Worm (Caenorhabditis elegans) whole organism, L1 larva: ENCODE data around the gene umps-1.
A peak's percentile ranks its signal among the peaks of the same experiment; 100 is the strongest.

Source experiments
- C16A3.4 ChIP-seq: fragments of 150-350 bp; optimal IDR thresholded peaks from 2 replicates; lab custom pipeline; 2014; ENCODE audit warnings: missing biosample characterization, missing genetic modification characterization
- F16B12.6 ChIP-seq: fragments of 150-350 bp; optimal IDR thresholded peaks from 2 replicates; lab custom pipeline; 2014; ENCODE audit warnings: missing biosample characterization, missing genetic modification characterization
- Y116A8C.19 ChIP-seq: sonication (generic microtip); optimal IDR thresholded peaks from 2 replicates; lab custom pipeline; 2016; ENCODE audit warnings: missing compliant biosample characterization, missing genetic modification characterization, borderline replicate concordance
- aha-1 ChIP-seq: fragments of 150-350 bp; optimal IDR thresholded peaks from 2 replicates; lab custom pipeline; 2014; ENCODE audit warnings: missing biosample characterization, missing genetic modification characterization
- alr-1 ChIP-seq: fragments of 200-800 bp; sonication (Bioruptor generic); optimal IDR thresholded peaks from 2 replicates; lab custom pipeline; 2018; ENCODE audit warnings: borderline replicate concordance, mild to moderate bottlenecking, missing genetic modification characterization, missing compliant biosample characterization
- ama-1 ChIP-seq: fragments of 150-350 bp; optimal IDR thresholded peaks from 2 replicates; lab custom pipeline; 2014
- ceh-63 ChIP-seq: fragments of 200-800 bp; sonication (Bioruptor generic); optimal IDR thresholded peaks from 2 replicates; lab custom pipeline; 2018; ENCODE audit warnings: mild to moderate bottlenecking, missing genetic modification characterization, missing compliant biosample characterization
- ceh-8 ChIP-seq: fragments of 200-800 bp; sonication (Bioruptor generic); optimal IDR thresholded peaks from 2 replicates; lab custom pipeline; 2018; ENCODE audit warnings: mild to moderate bottlenecking, missing genetic modification characterization, moderate library complexity, missing compliant biosample characterization
- ceh-90 ChIP-seq: sonication (generic microtip); optimal IDR thresholded peaks from 2 replicates; lab custom pipeline; 2016; ENCODE audit warnings: missing genetic modification characterization, missing compliant biosample characterization
- dsc-1 ChIP-seq: sonication (generic microtip); optimal IDR thresholded peaks from 2 replicates; lab custom pipeline; 2016; ENCODE audit warnings: mild to moderate bottlenecking, missing genetic modification characterization, missing compliant biosample characterization
- efl-3 ChIP-seq: fragments of 200-800 bp; sonication (Bioruptor generic); optimal IDR thresholded peaks from 2 replicates; lab custom pipeline; 2018; ENCODE audit warnings: mild to moderate bottlenecking, missing genetic modification characterization, missing compliant biosample characterization
- egl-13 ChIP-seq: sonication (generic microtip); optimal IDR thresholded peaks from 2 replicates; lab custom pipeline; 2016; ENCODE audit warnings: missing genotype, missing genetic modification reagents, missing genetic modification characterization, missing compliant biosample characterization
- elt-3 ChIP-seq, 6 experiments: fragments of 150-350 bp in 1 of 6; sonication (generic microtip); optimal IDR thresholded peaks; 2 replicates each; lab custom pipeline; 2017 to 2018; ENCODE audit warnings: missing biosample characterization in 6 of 6, missing genetic modification characterization in 6 of 6, inconsistent platforms in 1 of 6
- fos-1 ChIP-seq: fragments of 150-350 bp; optimal IDR thresholded peaks from 2 replicates; lab custom pipeline; 2014; ENCODE audit warnings: missing biosample characterization, missing genetic modification characterization
- hlh-4 ChIP-seq: sonication (generic microtip); optimal IDR thresholded peaks from 2 replicates; lab custom pipeline; 2016; ENCODE audit warnings: mild to moderate bottlenecking, missing genetic modification characterization, missing compliant biosample characterization
- hpl-2 ChIP-seq: fragments of 150-350 bp; optimal IDR thresholded peaks from 2 replicates; lab custom pipeline; 2014; ENCODE audit warnings: missing biosample characterization, missing genetic modification reagents, missing genetic modification characterization
- irx-1 ChIP-seq: sonication (generic microtip); optimal IDR thresholded peaks from 2 replicates; lab custom pipeline; 2016; ENCODE audit warnings: missing genetic modification characterization, missing compliant biosample characterization
- jun-1 ChIP-seq: fragments of 150-350 bp; optimal IDR thresholded peaks from 2 replicates; lab custom pipeline; 2014; ENCODE audit warnings: missing biosample characterization, missing genetic modification reagents, missing genetic modification characterization
- lin-13 ChIP-seq: fragments of 150-350 bp; optimal IDR thresholded peaks from 2 replicates; lab custom pipeline; 2014; ENCODE audit warnings: missing biosample characterization, missing genetic modification reagents, missing genetic modification characterization
- lin-15B ChIP-seq: fragments of 150-350 bp; sonication (generic microtip); optimal IDR thresholded peaks from 3 replicates; lab custom pipeline; 2014; ENCODE audit warnings: missing biosample characterization, missing genetic modification characterization
- lin-35 ChIP-seq, 2 experiments: fragments of 150-350 bp; optimal IDR thresholded peaks; 2 replicates each; lab custom pipeline; 2014; ENCODE audit warnings: missing biosample characterization in 2 of 2, missing genetic modification characterization in 2 of 2, missing genetic modification reagents in 2 of 2
- lin-39 ChIP-seq: fragments of 150-350 bp; optimal IDR thresholded peaks from 2 replicates; lab custom pipeline; 2014; ENCODE audit warnings: missing biosample characterization, missing genetic modification reagents, missing genetic modification characterization
- lir-3 ChIP-seq: sonication (generic microtip); optimal IDR thresholded peaks from 2 replicates; lab custom pipeline; 2016; ENCODE audit warnings: mild to moderate bottlenecking, missing genetic modification characterization, moderate library complexity, missing compliant biosample characterization; ENCODE audit not compliant: poor library complexity
- lsy-2 ChIP-seq, 2 experiments: fragments of 150-350 bp; optimal IDR thresholded peaks; 2 replicates each; lab custom pipeline; 2014; ENCODE audit warnings: missing biosample characterization in 2 of 2, missing genetic modification characterization in 2 of 2
- mab-9 ChIP-seq: fragments of 200-800 bp; sonication (Bioruptor generic); IDR thresholded peaks from 2 replicates; pipeline ENCODE4 v1.3.6; 2022; ENCODE audit warnings: missing genetic modification reagents, missing genetic modification characterization, missing compliant biosample characterization
- mef-2 ChIP-seq: fragments of 150-350 bp; optimal IDR thresholded peaks from 2 replicates; lab custom pipeline; 2014; ENCODE audit warnings: missing biosample characterization, missing genetic modification characterization
- mep-1 ChIP-seq: fragments of 150-350 bp; optimal IDR thresholded peaks from 2 replicates; lab custom pipeline; 2014; ENCODE audit warnings: missing biosample characterization, missing genetic modification characterization
- nhr-19 ChIP-seq: fragments of 200-800 bp; sonication (Bioruptor generic); conservative IDR thresholded peaks from 2 replicates; pipeline ENCODE4 v1.3.6; 2022; ENCODE audit warnings: missing genetic modification characterization, missing compliant biosample characterization
- nhr-20 ChIP-seq: sonication (generic microtip); optimal IDR thresholded peaks from 2 replicates; lab custom pipeline; 2016; ENCODE audit warnings: mild to moderate bottlenecking, missing genetic modification characterization, missing compliant biosample characterization
- nhr-28 ChIP-seq: fragments of 150-350 bp; optimal IDR thresholded peaks from 2 replicates; lab custom pipeline; 2014; ENCODE audit warnings: missing biosample characterization, missing genetic modification characterization
- nhr-71 ChIP-seq: sonication (generic microtip); optimal IDR thresholded peaks from 2 replicates; lab custom pipeline; 2016; ENCODE audit warnings: mild to moderate bottlenecking, missing genetic modification characterization, moderate library complexity, missing compliant biosample characterization
- nhr-84 ChIP-seq: sonication (generic microtip); optimal IDR thresholded peaks from 2 replicates; lab custom pipeline; 2017; ENCODE audit warnings: missing biosample characterization, missing genetic modification characterization
- nhr-85 ChIP-seq: sonication (generic microtip); peaks from one replicate; lab custom pipeline; 2016; ENCODE audit warnings: missing genetic modification characterization, inconsistent platforms, missing compliant biosample characterization
- nhr-90 ChIP-seq: sonication (generic microtip); optimal IDR thresholded peaks from 2 replicates; lab custom pipeline; 2016; ENCODE audit warnings: mild to moderate bottlenecking, missing genetic modification characterization, missing compliant biosample characterization; ENCODE audit not compliant: poor library complexity
- pag-3 ChIP-seq: sonication (generic microtip); optimal IDR thresholded peaks from 2 replicates; lab custom pipeline; 2017; ENCODE audit warnings: missing genetic modification characterization, mild to moderate bottlenecking, missing compliant biosample characterization, antibody characterized with exemption, borderline replicate concordance; ENCODE audit not compliant: insufficient read depth
- pax-3 ChIP-seq: fragments of 200-800 bp; sonication (Bioruptor generic); optimal IDR thresholded peaks from 2 replicates; lab custom pipeline; 2018; ENCODE audit warnings: mild to moderate bottlenecking, missing genetic modification characterization, moderate library complexity, missing compliant biosample characterization
- pqm-1 ChIP-seq: sonication (generic microtip); optimal IDR thresholded peaks from 3 replicates; lab custom pipeline; 2017; ENCODE audit warnings: missing biosample characterization, missing genetic modification characterization
- rnt-1 ChIP-seq: sonication (generic microtip); optimal IDR thresholded peaks from 2 replicates; lab custom pipeline; 2016; ENCODE audit warnings: mild to moderate bottlenecking, missing genetic modification characterization, moderate library complexity, missing compliant biosample characterization
- skn-1 ChIP-seq: fragments of 150-350 bp; optimal IDR thresholded peaks from 2 replicates; lab custom pipeline; 2014; ENCODE audit warnings: missing biosample characterization, missing genetic modification characterization
- snpc-4 ChIP-seq: fragments of 150-350 bp; optimal IDR thresholded peaks from 2 replicates; lab custom pipeline; 2014; ENCODE audit warnings: missing biosample characterization, missing genetic modification characterization
- snu-23 ChIP-seq: sonication (generic microtip); optimal IDR thresholded peaks from 2 replicates; lab custom pipeline; 2016; ENCODE audit warnings: missing genetic modification characterization, missing compliant biosample characterization
- sptf-1 ChIP-seq: fragments of 150-350 bp; optimal IDR thresholded peaks from 2 replicates; lab custom pipeline; 2014; ENCODE audit warnings: missing biosample characterization, missing genetic modification characterization
- sup-37 ChIP-seq: fragments of 200-800 bp; sonication (Bioruptor generic); optimal IDR thresholded peaks from 2 replicates; lab custom pipeline; 2018; ENCODE audit warnings: mild to moderate bottlenecking, missing genetic modification characterization, missing compliant biosample characterization
- swsn-7 ChIP-seq: sonication (generic microtip); optimal IDR thresholded peaks from 2 replicates; lab custom pipeline; 2016; ENCODE audit warnings: missing genetic modification characterization, missing compliant biosample characterization
- tlp-1 ChIP-seq: fragments of 150-350 bp; optimal IDR thresholded peaks from 2 replicates; lab custom pipeline; 2014; ENCODE audit warnings: missing biosample characterization, missing genetic modification characterization
- unc-130 ChIP-seq: fragments of 150-350 bp; optimal IDR thresholded peaks from 2 replicates; lab custom pipeline; 2017; ENCODE audit warnings: missing biosample characterization, missing genetic modification characterization, inconsistent platforms
- unc-62 ChIP-seq: fragments of 150-350 bp; optimal IDR thresholded peaks from 2 replicates; lab custom pipeline; 2014; ENCODE audit warnings: missing biosample characterization, missing genetic modification reagents, missing genetic modification characterization
- unc-86 ChIP-seq: sonication (generic microtip); optimal IDR thresholded peaks from 2 replicates; lab custom pipeline; 2016; ENCODE audit warnings: missing genetic modification characterization, missing compliant biosample characterization
- unc-98 ChIP-seq: fragments of 200-800 bp; sonication (Bioruptor generic); IDR thresholded peaks from 2 replicates; pipeline ENCODE4 v1.3.6; 2022; ENCODE audit warnings: missing genetic modification characterization, missing compliant biosample characterization
- vab-15 ChIP-seq: sonication (generic microtip); optimal IDR thresholded peaks from 2 replicates; lab custom pipeline; 2017; ENCODE audit warnings: missing genotype, mild to moderate bottlenecking, missing genetic modification characterization, missing compliant biosample characterization
- zag-1 ChIP-seq: fragments of 150-350 bp; optimal IDR thresholded peaks from 2 replicates; lab custom pipeline; 2014; ENCODE audit warnings: missing biosample characterization, missing genetic modification characterization
- ztf-11 ChIP-seq, 2 experiments: sonication (generic microtip); optimal IDR thresholded peaks; 2 replicates each; lab custom pipeline; 2016 to 2017; ENCODE audit warnings: missing genetic modification characterization in 2 of 2, missing biosample characterization in 1 of 2, missing compliant biosample characterization in 1 of 2
- ztf-4 ChIP-seq: fragments of 150-350 bp; optimal IDR thresholded peaks from 2 replicates; lab custom pipeline; 2014; ENCODE audit warnings: missing biosample characterization, missing genetic modification characterization

Gene umps-1

ce11 chrIII:10357598-10358186 lies at the start of gene umps-1:
umps-1 (minus strand) TSS chrIII:10357648.
- TF ChIP-seq unc-62 (GFP tag; lab: Kevin White, UChicago) (no peak), ceh-8 (GFP tag; lab: Kevin White, UChicago) (no peak), ceh-63 (GFP tag; lab: Kevin White, UChicago) (no peak), dsc-1 (tag; lab: Kevin White, UChicago) (peak; percentile 42), snpc-4 (peak; percentile 44), nhr-71 (tag; lab: Kevin White, UChicago) (peak; percentile 89), egl-13 (no peak), ztf-4 (tag; lab: Kevin White, UChicago) (peak; percentile 26), ceh-90 (tag; lab: Kevin White, UChicago) (peak; percentile 36), aha-1 (no peak), lsy-2 (tag; optimal IDR thresholded peaks at IDR 0.05; lab: Kevin White, UChicago) (peak; percentile 99), C16A3.4 (peak; percentile 82), unc-130 (tag; lab: Kevin White, UChicago) (peak; percentile 76), efl-3 (GFP tag; lab: Kevin White, UChicago) (no peak), lin-15B (tag; lab: Kevin White, UChicago) (peak; percentile 39), sup-37 (GFP tag; lab: Kevin White, UChicago) (peak; percentile 14), F16B12.6 (tag; lab: Kevin White, UChicago) (peak; percentile 94), fos-1 (tag; lab: Kevin White, UChicago) (peak; percentile 63), tlp-1 (tag; lab: Kevin White, UChicago) (no peak), ztf-11 (tag; optimal IDR thresholded peaks at IDR 0.05; lab: Kevin White, UChicago) (no peak), pax-3 (no peak), lin-13 (GFP tag; lab: Kevin White, UChicago) (peak; percentile 62), elt-3 (tag; optimal IDR thresholded peaks at IDR 0.05; lab: Kevin White, UChicago) (peak in 2 of 6 experiments; percentile 79 to 84), unc-86 (tag; lab: Kevin White, UChicago) (peak; percentile 5), pqm-1 (tag; lab: Kevin White, UChicago) (no peak), lin-35 (GFP tag; optimal IDR thresholded peaks at IDR 0.05; lab: Kevin White, UChicago) (peak; percentile 98 to 100), nhr-19 (GFP tag; lab: Robert Waterston, UW) (peak; percentile 86), nhr-84 (tag; lab: Kevin White, UChicago) (no peak), nhr-90 (tag; lab: Kevin White, UChicago) (peak; percentile 82), sptf-1 (tag; lab: Kevin White, UChicago) (no peak), snu-23 (GFP tag; lab: Kevin White, UChicago) (peak; percentile 91), nhr-20 (peak; percentile 86), hpl-2 (no peak), mep-1 (tag; lab: Kevin White, UChicago) (peak; percentile 84), hlh-4 (tag; lab: Kevin White, UChicago) (no peak), unc-98 (GFP tag; lab: Robert Waterston, UW) (no peak), vab-15 (no peak), skn-1 (peak; percentile 66), jun-1 (tag; lab: Kevin White, UChicago) (no peak), zag-1 (tag; lab: Kevin White, UChicago) (no peak), nhr-28 (tag; lab: Kevin White, UChicago) (no peak), swsn-7 (tag; lab: Kevin White, UChicago) (peak; percentile 77), nhr-85 (tag; lab: Kevin White, UChicago) (peak; percentile 93), Y116A8C.19 (tag; lab: Kevin White, UChicago) (no peak), mab-9 (no peak), lin-39 (tag; lab: Kevin White, UChicago) (peak; percentile 71), irx-1 (peak; percentile 63), alr-1 (tag; lab: Kevin White, UChicago) (no peak), rnt-1 (peak; percentile 89), pag-3 (no peak), lir-3 (peak; percentile 50), ama-1 (peak; percentile 53), mef-2 (tag; lab: Kevin White, UChicago) (no peak)
